Worm (Caenorhabditis elegans) whole organism, young adult: ENCODE results near the gene T27E9.6.

Source experiments
- B0261.1 ChIP-seq: sonication (generic microtip); optimal IDR thresholded peaks from 2 replicates; lab custom pipeline; 2016; ENCODE audit warnings: mild to moderate bottlenecking, missing genetic modification characterization, moderate library complexity, missing compliant biosample characterization
- F22D6.2 ChIP-seq: sonication (generic microtip); optimal IDR thresholded peaks from 2 replicates; lab custom pipeline; 2016; ENCODE audit warnings: mild to moderate bottlenecking, missing genetic modification characterization, missing compliant biosample characterization
- F33H1.4 ChIP-seq: fragments of 200-800 bp; sonication (Bioruptor generic); IDR thresholded peaks from 2 replicates; pipeline ENCODE4 v1.3.6; 2022; ENCODE audit warnings: missing genetic modification reagents, missing genetic modification characterization, missing compliant biosample characterization
- F49E8.2 ChIP-seq: sonication (generic microtip); optimal IDR thresholded peaks from 3 replicates; lab custom pipeline; 2017; ENCODE audit warnings: missing genetic modification characterization, mild to moderate bottlenecking, missing compliant biosample characterization, antibody characterized with exemption, moderate library complexity; ENCODE audit not compliant: insufficient read depth
- F57A8.1 ChIP-seq: fragments of 200-800 bp; sonication (Bioruptor generic); optimal IDR thresholded peaks from 2 replicates; lab custom pipeline; 2018; ENCODE audit warnings: mild to moderate bottlenecking, missing genetic modification characterization, moderate library complexity, missing compliant biosample characterization
- K11D2.4 ChIP-seq: fragments of 200-800 bp; sonication (Bioruptor generic); IDR thresholded peaks from 2 replicates; pipeline ENCODE4 v1.3.6; 2022; ENCODE audit warnings: missing genetic modification reagents, missing genetic modification characterization, missing compliant biosample characterization
- T26A5.8 ChIP-seq: sonication (generic microtip); optimal IDR thresholded peaks from 2 replicates; lab custom pipeline; 2016; ENCODE audit warnings: missing genetic modification characterization, missing compliant biosample characterization
- akir-1 ChIP-seq: fragments of 200-800 bp; sonication (Bioruptor generic); optimal IDR thresholded peaks from 2 replicates; lab custom pipeline; 2018; ENCODE audit warnings: mild to moderate bottlenecking, missing genetic modification characterization, moderate library complexity, missing compliant biosample characterization
- athp-1 ChIP-seq: sonication (generic microtip); optimal IDR thresholded peaks from 2 replicates; lab custom pipeline; 2017; ENCODE audit warnings: mild to moderate bottlenecking, missing genetic modification characterization, missing compliant biosample characterization
- bed-1 ChIP-seq: fragments of 200-800 bp; sonication (Bioruptor generic); IDR thresholded peaks from 2 replicates; pipeline ENCODE4 v1.3.6; 2022; ENCODE audit warnings: missing genetic modification reagents, missing genetic modification characterization, missing compliant biosample characterization
- cebp-1 ChIP-seq, 2 experiments: fragments of 200-800 bp in 1 of 2; sonication (Bioruptor generic) in 1 of 2; sonication (generic microtip) in 1 of 2; IDR thresholded peaks in 1 of 2; optimal IDR thresholded peaks in 1 of 2; 2 replicates each; pipeline versions ENCODE4 v1.3.6 to Lab custom; 2017 to 2022; ENCODE audit warnings: missing compliant biosample characterization in 2 of 2, missing genetic modification characterization in 2 of 2, mild to moderate bottlenecking in 1 of 2, missing genetic modification reagents in 1 of 2, moderate library complexity in 1 of 2
- ceh-40 ChIP-seq: fragments of 200-800 bp; sonication (Bioruptor generic); IDR thresholded peaks from 2 replicates; pipeline ENCODE4 v1.3.6; 2022; ENCODE audit warnings: missing genetic modification characterization, missing compliant biosample characterization
- ceh-58 ChIP-seq: fragments of 200-800 bp; sonication (Bioruptor generic); IDR thresholded peaks from 2 replicates; pipeline ENCODE4 v1.3.6; 2022; ENCODE audit warnings: missing genetic modification characterization, missing compliant biosample characterization
- ceh-79 ChIP-seq: sonication (generic microtip); optimal IDR thresholded peaks from 2 replicates; lab custom pipeline; 2017; ENCODE audit warnings: mild to moderate bottlenecking, missing genetic modification characterization, missing compliant biosample characterization
- dpl-1 ChIP-seq: fragments of 150-350 bp; optimal IDR thresholded peaks from 2 replicates; lab custom pipeline; 2014; ENCODE audit warnings: missing biosample characterization, missing genetic modification reagents, missing genetic modification characterization
- ets-4 ChIP-seq: fragments of 200-800 bp; sonication (Bioruptor generic); optimal IDR thresholded peaks from 2 replicates; lab custom pipeline; 2018; ENCODE audit warnings: mild to moderate bottlenecking, missing genetic modification characterization, missing compliant biosample characterization
- hmg-1.2 ChIP-seq: fragments of 200-800 bp; sonication (Bioruptor generic); IDR thresholded peaks from 2 replicates; pipeline ENCODE4 v1.3.6; 2022; ENCODE audit warnings: missing genetic modification reagents, missing genetic modification characterization, missing compliant biosample characterization
- hrde-1 ChIP-seq: sonication (generic microtip); optimal IDR thresholded peaks from 2 replicates; lab custom pipeline; 2016; ENCODE audit warnings: missing genetic modification characterization, mild to moderate bottlenecking, missing compliant biosample characterization, moderate library complexity, missing genotype, missing genetic modification reagents, borderline replicate concordance
- lag-1 ChIP-seq: fragments of 200-800 bp; sonication (Bioruptor generic); IDR thresholded peaks from 2 replicates; pipeline ENCODE4 v1.3.6; 2022; ENCODE audit warnings: missing genetic modification reagents, missing genetic modification characterization, missing compliant biosample characterization
- let-526 ChIP-seq: fragments of 200-800 bp; sonication (Bioruptor generic); IDR thresholded peaks from 2 replicates; pipeline ENCODE4 v1.3.6; 2022; ENCODE audit warnings: missing genetic modification reagents, missing genetic modification characterization, missing compliant biosample characterization
- lin-35 ChIP-seq, 3 experiments: fragments of 150-350 bp in 2 of 3; sonication (generic microtip) in 1 of 3; optimal IDR thresholded peaks; 2 replicates each; lab custom pipeline; 2014 to 2018; ENCODE audit warnings: missing biosample characterization in 3 of 3, missing genetic modification characterization in 3 of 3, missing genetic modification reagents in 3 of 3
- lir-1 ChIP-seq: fragments of 200-800 bp; sonication (Bioruptor generic); conservative IDR thresholded peaks from 2 replicates; pipeline ENCODE4 v1.3.6; 2022; ENCODE audit warnings: missing genetic modification reagents, missing genetic modification characterization, missing compliant biosample characterization
- madf-3 ChIP-seq: fragments of 200-800 bp; sonication (Bioruptor generic); IDR thresholded peaks from 2 replicates; pipeline ENCODE4 v1.3.6; 2022; ENCODE audit warnings: missing genetic modification reagents, missing genetic modification characterization, missing compliant biosample characterization
- madf-8 ChIP-seq: fragments of 200-800 bp; sonication (Bioruptor generic); conservative IDR thresholded peaks from 2 replicates; pipeline ENCODE4 v1.3.6; 2022; ENCODE audit warnings: missing genetic modification reagents, missing genetic modification characterization, missing compliant biosample characterization
- mxl-1 ChIP-seq: sonication (generic microtip); optimal IDR thresholded peaks from 2 replicates; lab custom pipeline; 2016; ENCODE audit warnings: missing genetic modification characterization, missing compliant biosample characterization
- nhr-27 ChIP-seq: fragments of 200-800 bp; sonication (Bioruptor generic); optimal IDR thresholded peaks from 2 replicates; lab custom pipeline; 2018; ENCODE audit warnings: mild to moderate bottlenecking, missing genetic modification characterization, moderate library complexity, missing compliant biosample characterization
- nhr-80 ChIP-seq: sonication (generic microtip); optimal IDR thresholded peaks from 2 replicates; lab custom pipeline; 2016; ENCODE audit warnings: missing genetic modification characterization, missing compliant biosample characterization
- pbrm-1 ChIP-seq: fragments of 200-800 bp; sonication (Bioruptor generic); IDR thresholded peaks from 2 replicates; pipeline ENCODE4 v1.3.6; 2022; ENCODE audit warnings: missing genetic modification reagents, missing genetic modification characterization, missing compliant biosample characterization
- rcor-1 ChIP-seq: fragments of 200-800 bp; sonication (Bioruptor generic); IDR thresholded peaks from 2 replicates; pipeline ENCODE4 v1.3.6; 2022; ENCODE audit warnings: missing genetic modification reagents, missing genetic modification characterization, missing compliant biosample characterization
- snpc-3.4 ChIP-seq: sonication (generic microtip); optimal IDR thresholded peaks from 2 replicates; lab custom pipeline; 2017; ENCODE audit warnings: missing genetic modification characterization, mild to moderate bottlenecking, missing compliant biosample characterization, antibody characterized with exemption, moderate library complexity, missing genotype, missing genetic modification reagents
- tlf-1 ChIP-seq: fragments of 200-800 bp; sonication (Bioruptor generic); optimal IDR thresholded peaks from 2 replicates; lab custom pipeline; 2018; ENCODE audit warnings: mild to moderate bottlenecking, missing genetic modification characterization, missing compliant biosample characterization
- unc-130 ChIP-seq: sonication (generic microtip); optimal IDR thresholded peaks from 2 replicates; lab custom pipeline; 2016; ENCODE audit warnings: missing genetic modification reagents, missing genetic modification characterization, missing compliant biosample characterization
- unc-62 ChIP-seq: fragments of 150-350 bp; optimal IDR thresholded peaks from 2 replicates; lab custom pipeline; 2014; ENCODE audit warnings: missing biosample characterization, missing genetic modification reagents, missing genetic modification characterization
- zim-3 ChIP-seq: sonication (generic microtip); optimal IDR thresholded peaks from 2 replicates; lab custom pipeline; 2017; ENCODE audit warnings: mild to moderate bottlenecking, missing genetic modification characterization, moderate library complexity, missing compliant biosample characterization
- ztf-18 ChIP-seq: sonication (generic microtip); optimal IDR thresholded peaks from 2 replicates; lab custom pipeline; 2016; ENCODE audit warnings: missing genotype, mild to moderate bottlenecking, missing genetic modification characterization, missing compliant biosample characterization
- ztf-6 ChIP-seq: fragments of 200-800 bp; sonication (Bioruptor generic); IDR thresholded peaks from 2 replicates; pipeline ENCODE4 v1.3.6; 2022; ENCODE audit warnings: missing genetic modification reagents, missing genetic modification characterization, missing compliant biosample characterization

Gene T27E9.6

ce11 chrIII:13465918-13466592 is 10.5 kb downstream of the T27E9.6 start, which contains the start of gene cdk-5 (continued):
- TF ChIP-seq lag-1 (GFP tag; lab: Robert Waterston, UW) (no peak), nhr-27 (no peak), T26A5.8 (no peak), ceh-58 (GFP tag; lab: Robert Waterston, UW) (no peak), tlf-1 (GFP tag; lab: Kevin White, UChicago) (peak; percentile 68), madf-8 (GFP tag; lab: Robert Waterston, UW) (no peak), B0261.1 (tag; lab: Kevin White, UChicago) (no peak), K11D2.4 (peak; percentile 69), mxl-1 (tag; lab: Kevin White, UChicago) (no peak), F49E8.2 (tag; lab: Kevin White, UChicago) (no peak), hmg-1.2 (GFP tag; lab: Robert Waterston, UW) (peak; percentile 99), pbrm-1 (GFP tag; lab: Robert Waterston, UW) (peak; percentile 77; the same call in 1 of the 2 replicates), hrde-1 (tag; lab: Kevin White, UChicago) (no peak), ztf-18 (tag; lab: Kevin White, UChicago) (peak; percentile 96), F57A8.1 (GFP tag; lab: Kevin White, UChicago) (no peak), ztf-6 (GFP tag; lab: Robert Waterston, UW) (no peak), unc-130 (no peak), madf-3 (no peak), ceh-79 (tag; lab: Kevin White, UChicago) (no peak), dpl-1 (peak; percentile 11), akir-1 (GFP tag; lab: Kevin White, UChicago) (no peak), athp-1 (tag; lab: Kevin White, UChicago) (no peak), snpc-3.4 (tag; lab: Kevin White, UChicago) (peak; percentile 72), nhr-80 (tag; lab: Kevin White, UChicago) (no peak), let-526 (GFP tag; lab: Robert Waterston, UW) (no peak), lin-35 (GFP tag; optimal IDR thresholded peaks at IDR 0.05; lab: Kevin White, UChicago) (peak in 1 of 3 experiments; percentile 82), zim-3 (tag; lab: Kevin White, UChicago) (no peak), ceh-40 (GFP tag; lab: Robert Waterston, UW) (no peak), ets-4 (GFP tag; lab: Kevin White, UChicago) (no peak), unc-62 (GFP tag; lab: Kevin White, UChicago) (no peak), F22D6.2 (no peak), F33H1.4 (GFP tag; lab: Robert Waterston, UW) (peak; percentile 75), rcor-1 (peak; percentile 67), lir-1 (no peak), bed-1 (GFP tag; lab: Robert Waterston, UW) (no peak), cebp-1 (GFP tag; IDR thresholded peaks at IDR 0.05; lab: Robert Waterston, UW) (no peak), cebp-1 (tag; optimal IDR thresholded peaks at IDR 0.05; lab: Kevin White, UChicago) (peak; percentile 68)
- TF ChIP-seq, all 124 proteins: peak for 39
